Fruit fly (Drosophila melanogaster): ENCODE measurements around the gene Herc4.

DNA sequence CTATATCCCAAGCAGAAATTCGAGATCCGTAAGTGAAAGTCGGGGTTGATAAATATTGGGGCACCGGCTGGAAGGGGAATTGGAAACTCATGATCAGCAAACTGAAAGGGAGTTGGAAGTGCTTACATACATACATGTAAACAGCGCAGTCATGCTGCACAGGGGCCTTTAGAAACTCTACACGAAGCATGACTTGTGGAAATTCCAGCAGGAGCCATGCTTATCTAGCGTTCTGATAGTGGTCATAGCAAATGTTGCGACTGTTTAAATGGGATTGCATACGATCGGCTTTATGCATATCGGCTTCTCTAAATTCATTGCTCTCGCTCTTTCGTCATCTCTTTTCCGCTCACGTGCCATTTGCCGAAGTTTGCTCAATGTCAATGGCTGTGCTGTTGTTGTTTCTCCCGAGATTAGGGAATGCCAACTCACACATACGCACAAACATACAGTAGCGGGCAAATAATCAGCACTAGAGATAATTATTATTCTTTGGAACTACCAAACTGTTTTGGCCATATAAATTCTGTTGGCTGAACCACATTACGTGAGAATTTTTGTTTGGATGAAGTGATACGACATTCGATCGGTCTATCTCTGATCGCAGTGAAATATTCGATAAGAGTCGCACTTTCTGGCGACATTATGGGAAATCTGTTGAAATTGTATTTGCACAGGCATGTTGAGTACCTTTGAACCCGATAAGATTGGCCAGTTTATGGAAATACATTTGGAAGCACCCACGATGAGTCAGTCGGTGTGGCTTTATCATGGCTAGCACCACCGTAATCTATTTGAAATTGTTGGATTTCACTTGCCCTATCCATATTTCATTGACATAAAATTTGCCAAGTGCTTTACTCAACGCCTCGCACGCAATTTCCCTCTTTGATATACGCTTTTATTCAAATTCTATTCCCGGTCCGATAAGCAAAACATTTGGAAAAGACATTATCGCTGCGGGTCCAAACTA is 22.8 kb downstream of the Herc4 start:
- TF ChIP-seq Lpt (GFP tag; optimal IDR thresholded peaks at IDR 0.05) (no peak), fd85E (GFP tag; optimal IDR thresholded peaks at IDR 0.05) (no peak)
